Worm (Caenorhabditis elegans) whole organism, L2 larva: ENCODE results near the gene F23F12.13.

Experiments used
- aly-2 ChIP-seq: fragments of 150-350 bp; optimal IDR thresholded peaks from 2 replicates; lab custom pipeline; 2014; ENCODE audit warnings: missing biosample characterization, missing genetic modification characterization
- blmp-1 ChIP-seq: sonication (generic microtip); optimal IDR thresholded peaks from 2 replicates; lab custom pipeline; 2017; ENCODE audit warnings: missing genetic modification characterization, mild to moderate bottlenecking, missing compliant biosample characterization, antibody characterized with exemption, moderate library complexity; ENCODE audit not compliant: insufficient read depth
- ceh-16 ChIP-seq: fragments of 150-350 bp; optimal IDR thresholded peaks from 2 replicates; lab custom pipeline; 2014; ENCODE audit warnings: missing biosample characterization, missing genetic modification characterization
- egl-27 ChIP-seq: sonication (generic microtip); optimal IDR thresholded peaks from 3 replicates; lab custom pipeline; 2017; ENCODE audit warnings: missing biosample characterization, missing genetic modification reagents, missing genetic modification characterization
- elt-3 ChIP-seq: sonication (generic microtip); optimal IDR thresholded peaks from 2 replicates; lab custom pipeline; 2017; ENCODE audit warnings: missing biosample characterization, missing genetic modification characterization
- nhr-12 ChIP-seq: fragments of 150-350 bp; optimal IDR thresholded peaks from 2 replicates; lab custom pipeline; 2014; ENCODE audit warnings: missing biosample characterization, missing genetic modification characterization
- nhr-237 ChIP-seq: fragments of 150-350 bp; optimal IDR thresholded peaks from 2 replicates; lab custom pipeline; 2014; ENCODE audit warnings: missing biosample characterization, missing genetic modification characterization
- nhr-25 ChIP-seq: fragments of 150-350 bp; sonication (generic microtip); optimal IDR thresholded peaks from 3 replicates; lab custom pipeline; 2014; ENCODE audit warnings: missing biosample characterization, missing genetic modification characterization
- snpc-4 ChIP-seq: fragments of 150-350 bp; optimal IDR thresholded peaks from 2 replicates; lab custom pipeline; 2014; ENCODE audit warnings: missing biosample characterization, missing genetic modification characterization
- unc-55 ChIP-seq: fragments of 150-350 bp; sonication (generic microtip); optimal IDR thresholded peaks from 3 replicates; lab custom pipeline; 2014; ENCODE audit warnings: missing biosample characterization, missing genetic modification reagents, missing genetic modification characterization
- ztf-11 ChIP-seq: sonication (generic microtip); optimal IDR thresholded peaks from 2 replicates; lab custom pipeline; 2017; ENCODE audit warnings: missing biosample characterization, missing genetic modification characterization

ce11 chrIII:6478256-6479004 lies 17.0 kb upstream of the F23F12.13 start, which contains the start of gene zip-8:
- no peak for TF ChIP-seq ceh-16
- TF ChIP-seq egl-27, result no peak
- no peak for TF ChIP-seq nhr-237 (tag; lab: Kevin White, UChicago)
- TF ChIP-seq elt-3 (tag; lab: Kevin White, UChicago), result no peak
- no peak for TF ChIP-seq unc-55
- no peak for TF ChIP-seq ztf-11
- no peak for TF ChIP-seq snpc-4 (tag; lab: Kevin White, UChicago)
- TF ChIP-seq nhr-12 (tag; lab: Kevin White, UChicago), result no peak
- no peak for TF ChIP-seq nhr-25 (tag; lab: Kevin White, UChicago)
- TF ChIP-seq aly-2 (tag; lab: Kevin White, UChicago), result no peak
- TF ChIP-seq blmp-1, result no peak
